Fruit fly (Drosophila melanogaster) whole organism, embryonic: Measurements from ENCODE around the gene rictor.
A peak's percentile ranks its signal among the peaks of the same experiment; 100 is the strongest.

Experiments used
- Abd-B ChIP-seq: fragments of 200-800 bp; sonication (Bioruptor generic); optimal IDR thresholded peaks from 2 replicates; lab custom pipeline; 2018; ENCODE audit warnings: missing biosample characterization, mild to moderate bottlenecking, missing genetic modification characterization, moderate library complexity
- Ada2b ChIP-seq: fragments of 200-800 bp; sonication (Bioruptor generic); IDR thresholded peaks from 2 replicates; pipeline ENCODE4 v1.3.6; 2022; ENCODE audit warnings: missing biosample characterization, missing genetic modification characterization
- Antp ChIP-seq: fragments of 200-800 bp; sonication (Bioruptor generic); optimal IDR thresholded peaks from 3 replicates; lab custom pipeline; 2016; ENCODE audit warnings: missing biosample characterization, missing genetic modification characterization
- CG1024 ChIP-seq: fragments of 200-800 bp; sonication (Bioruptor generic); IDR thresholded peaks from 2 replicates; pipeline ENCODE4 v1.3.6; 2022; ENCODE audit warnings: missing biosample characterization, missing genetic modification characterization
- CG10274 ChIP-seq: fragments of 200-800 bp; sonication (Bioruptor generic); optimal IDR thresholded peaks from 3 replicates; lab custom pipeline; 2017; ENCODE audit warnings: missing biosample characterization, mild to moderate bottlenecking, missing genetic modification characterization
- CG11696 ChIP-seq: fragments of 200-800 bp; sonication (Bioruptor generic); IDR thresholded peaks from 2 replicates; pipeline ENCODE4 v1.3.6; 2022; ENCODE audit warnings: missing biosample characterization, missing genetic modification characterization
- CG12942 ChIP-seq: fragments of 200-800 bp; sonication (Bioruptor generic); optimal IDR thresholded peaks from 3 replicates; lab custom pipeline; 2016; ENCODE audit warnings: missing biosample characterization, missing genetic modification characterization
- CG15514 ChIP-seq: fragments of 200-800 bp; sonication (Bioruptor generic); optimal IDR thresholded peaks from 3 replicates; lab custom pipeline; 2017; ENCODE audit warnings: missing biosample characterization, missing genetic modification characterization, mild to moderate bottlenecking, moderate library complexity, missing genetic modification reagents
- CG16815 ChIP-seq: fragments of 200-800 bp; sonication (Bioruptor generic); optimal IDR thresholded peaks from 3 replicates; lab custom pipeline; 2017; ENCODE audit warnings: missing biosample characterization, mild to moderate bottlenecking, missing genetic modification characterization
- CG16863 ChIP-seq: fragments of 200-800 bp; sonication (Bioruptor generic); optimal IDR thresholded peaks from 3 replicates; lab custom pipeline; 2016; ENCODE audit warnings: missing biosample characterization, missing genetic modification characterization
- CG33557 ChIP-seq: fragments of 200-800 bp; sonication (Bioruptor generic); optimal IDR thresholded peaks from 2 replicates; lab custom pipeline; 2019; ENCODE audit warnings: missing biosample characterization, mild to moderate bottlenecking, missing genetic modification characterization, moderate library complexity
- CG3847 ChIP-seq: fragments of 200-800 bp; sonication (Bioruptor generic); IDR thresholded peaks from 2 replicates; pipeline ENCODE4 v1.3.6; 2022; ENCODE audit warnings: missing biosample characterization, missing genetic modification characterization
- CG4328 ChIP-seq: fragments of 200-800 bp; sonication (Bioruptor generic); optimal IDR thresholded peaks from 3 replicates; lab custom pipeline; 2017; ENCODE audit warnings: missing biosample characterization, missing genetic modification reagents, missing genetic modification characterization
- CG6654 ChIP-seq: fragments of 200-800 bp; sonication (Bioruptor generic); optimal IDR thresholded peaks from 2 replicates; lab custom pipeline; 2017; ENCODE audit warnings: missing biosample characterization, mild to moderate bottlenecking, missing genetic modification characterization
- CG6683 ChIP-seq: fragments of 200-800 bp; sonication (Bioruptor generic); optimal IDR thresholded peaks from 2 replicates; lab custom pipeline; 2017; ENCODE audit warnings: missing biosample characterization, mild to moderate bottlenecking, missing genetic modification characterization, missing genetic modification reagents
- CG8924 ChIP-seq: fragments of 200-800 bp; optimal IDR thresholded peaks from 3 replicates; lab custom pipeline; 2019; ENCODE audit warnings: missing biosample characterization, mild to moderate bottlenecking, missing genetic modification characterization, moderate library complexity
- Camta ChIP-seq: fragments of 200-800 bp; sonication (Bioruptor generic); optimal IDR thresholded peaks from 2 replicates; lab custom pipeline; 2016; ENCODE audit warnings: missing biosample characterization, missing genetic modification characterization
- Dad ChIP-seq: fragments of 200-800 bp; sonication (Bioruptor generic); optimal IDR thresholded peaks from 3 replicates; lab custom pipeline; 2016; ENCODE audit warnings: missing biosample characterization, missing genetic modification characterization
- Dek ChIP-seq: fragments of 200-800 bp; sonication (Bioruptor generic); optimal IDR thresholded peaks from 3 replicates; lab custom pipeline; 2019; ENCODE audit warnings: missing biosample characterization, mild to moderate bottlenecking, missing genetic modification characterization, moderate library complexity
- Dll ChIP-seq: fragments of 200-800 bp; sonication (Bioruptor generic); IDR thresholded peaks from 4 replicates; pipeline ENCODE4 v1.3.6; 2022; ENCODE audit warnings: missing biosample characterization, missing genetic modification characterization; ENCODE audit not compliant: partially characterized antibody
- Dp ChIP-seq: fragments of 200-800 bp; sonication (Bioruptor generic); optimal IDR thresholded peaks from 2 replicates; lab custom pipeline; 2018; ENCODE audit warnings: missing biosample characterization, mild to moderate bottlenecking, missing genetic modification characterization, moderate library complexity
- E2f2 ChIP-seq: fragments of 200-800 bp; sonication (Bioruptor generic); IDR thresholded peaks from 2 replicates; pipeline ENCODE4 v1.3.6; 2022; ENCODE audit warnings: missing biosample characterization, missing genetic modification characterization
- GATAe ChIP-seq: fragments of 200-800 bp; sonication (Bioruptor generic); conservative IDR thresholded peaks from 2 replicates; pipeline ENCODE4 v1.3.6; 2022; ENCODE audit warnings: missing biosample characterization, missing genetic modification characterization
- H2.0 ChIP-seq: fragments of 200-800 bp; sonication (Bioruptor generic); IDR thresholded peaks from 2 replicates; pipeline ENCODE4 v1.3.6; 2022; ENCODE audit warnings: missing biosample characterization, missing genetic modification characterization
- HLH54F ChIP-seq: fragments of 200-800 bp; sonication (Bioruptor generic); optimal IDR thresholded peaks from 3 replicates; lab custom pipeline; 2016; ENCODE audit warnings: missing biosample characterization, missing genetic modification characterization
- Hr3 ChIP-seq: fragments of 200-800 bp; sonication (Bioruptor generic); optimal IDR thresholded peaks from 3 replicates; lab custom pipeline; 2016; ENCODE audit warnings: missing biosample characterization, missing genetic modification characterization
- Hr51 ChIP-seq, 2 experiments: fragments of 200-800 bp; sonication (Bioruptor generic); optimal IDR thresholded peaks; 2 replicates in 1 of 2; 3 replicates in 1 of 2; lab custom pipeline; 2016 to 2018; ENCODE audit warnings: missing biosample characterization in 2 of 2, missing genetic modification characterization in 2 of 2, mild to moderate bottlenecking in 1 of 2, moderate library complexity in 1 of 2
- MBD-R2 ChIP-seq: fragments of 200-800 bp; sonication (Bioruptor generic); IDR thresholded peaks from 2 replicates; pipeline ENCODE4 v1.3.6; 2022; ENCODE audit warnings: missing biosample characterization, missing genetic modification characterization
- Med ChIP-seq: fragments of 200-800 bp; sonication (Bioruptor generic); peaks from one replicate; lab custom pipeline; 2016; ENCODE audit warnings: missing biosample characterization, missing genetic modification characterization, mild to moderate bottlenecking, inconsistent platforms, moderate library complexity
- Meics ChIP-seq: fragments of 200-800 bp; sonication (Bioruptor generic); optimal IDR thresholded peaks from 2 replicates; lab custom pipeline; 2017; ENCODE audit warnings: missing biosample characterization, mild to moderate bottlenecking, missing genetic modification characterization
- Nf-YA ChIP-seq: fragments of 200-800 bp; sonication (Bioruptor generic); IDR thresholded peaks from 2 replicates; pipeline ENCODE4 v1.3.6; 2022; ENCODE audit warnings: missing biosample characterization, missing genetic modification characterization
- Oli ChIP-seq: fragments of 200-800 bp; sonication (Bioruptor generic); optimal IDR thresholded peaks from 2 replicates; lab custom pipeline; 2018; ENCODE audit warnings: missing biosample characterization, mild to moderate bottlenecking, missing genetic modification characterization, moderate library complexity
- PHDP ChIP-seq: fragments of 200-800 bp; sonication (Bioruptor generic); optimal IDR thresholded peaks from 3 replicates; lab custom pipeline; 2018; ENCODE audit warnings: missing biosample characterization, mild to moderate bottlenecking, missing genetic modification characterization, moderate library complexity
- Six4 ChIP-seq: fragments of 200-800 bp; sonication (Bioruptor generic); optimal IDR thresholded peaks from 2 replicates; lab custom pipeline; 2016; ENCODE audit warnings: missing biosample characterization, missing genetic modification characterization
- Sox100B ChIP-seq: fragments of 200-800 bp; sonication (Bioruptor generic); optimal IDR thresholded peaks from 3 replicates; lab custom pipeline; 2018; ENCODE audit warnings: missing biosample characterization, mild to moderate bottlenecking, missing genetic modification characterization
- Vsx1 ChIP-seq: fragments of 200-800 bp; sonication (Bioruptor generic); optimal IDR thresholded peaks from 2 replicates; lab custom pipeline; 2017; ENCODE audit warnings: missing biosample characterization, mild to moderate bottlenecking, missing genetic modification characterization, missing genetic modification reagents
- cad ChIP-seq: fragments of >200 bp; optimal IDR thresholded peaks from 2 replicates; lab custom pipeline; 2017; ENCODE audit warnings: missing biosample characterization, missing genetic modification characterization
- ewg ChIP-seq: fragments of 200-800 bp; sonication (Bioruptor generic); optimal IDR thresholded peaks from 3 replicates; lab custom pipeline; 2017; ENCODE audit warnings: mild to moderate bottlenecking, missing biosample characterization, missing genetic modification reagents, missing genetic modification characterization
- fu2 ChIP-seq: fragments of 200-800 bp; sonication (Bioruptor generic); optimal IDR thresholded peaks from 2 replicates; lab custom pipeline; 2016; ENCODE audit warnings: missing biosample characterization, missing genetic modification characterization
- jing ChIP-seq: fragments of 200-800 bp; sonication (Bioruptor generic); optimal IDR thresholded peaks from 2 replicates; lab custom pipeline; 2018; ENCODE audit warnings: missing biosample characterization, mild to moderate bottlenecking, missing genetic modification characterization
- lmd ChIP-seq: fragments of 200-800 bp; sonication (Bioruptor generic); IDR thresholded peaks from 2 replicates; pipeline ENCODE4 v1.3.6; 2022; ENCODE audit warnings: missing biosample characterization, missing genetic modification characterization
- peb ChIP-seq: fragments of 200-800 bp; sonication (Bioruptor generic); IDR thresholded peaks from 2 replicates; pipeline ENCODE4 v1.3.6; 2022; ENCODE audit warnings: missing biosample characterization, missing genetic modification characterization
- pum ChIP-seq: fragments of 200-800 bp; sonication (Bioruptor generic); optimal IDR thresholded peaks from 2 replicates; lab custom pipeline; 2016; ENCODE audit warnings: missing biosample characterization, missing genetic modification characterization
- rib ChIP-seq: fragments of 200-800 bp; sonication (Bioruptor generic); IDR thresholded peaks from 2 replicates; pipeline ENCODE4 v1.3.6; 2022; ENCODE audit warnings: missing biosample characterization, missing genetic modification characterization
- scrt ChIP-seq: fragments of 200-800 bp; sonication (Bioruptor generic); optimal IDR thresholded peaks from 2 replicates; lab custom pipeline; 2018; ENCODE audit warnings: missing biosample characterization, mild to moderate bottlenecking, missing genetic modification characterization, moderate library complexity
- sna ChIP-seq: fragments of 200-800 bp; sonication (Bioruptor generic); IDR thresholded peaks from 2 replicates; pipeline ENCODE4 v1.3.6; 2022; ENCODE audit warnings: missing biosample characterization, missing genetic modification characterization; ENCODE audit not compliant: partially characterized antibody
- stc ChIP-seq: fragments of 200-800 bp; sonication (Bioruptor generic); IDR thresholded peaks from 2 replicates; pipeline ENCODE4 v1.3.6; 2022; ENCODE audit warnings: missing biosample characterization, missing genetic modification characterization
- toy ChIP-seq: fragments of 200-800 bp; sonication (Bioruptor generic); IDR thresholded peaks from 2 replicates; pipeline ENCODE4 v1.3.6; 2022; ENCODE audit warnings: missing biosample characterization, missing genetic modification characterization
- vfl ChIP-seq: fragments of 200-800 bp; sonication (Bioruptor generic); optimal IDR thresholded peaks from 2 replicates; lab custom pipeline; 2016; ENCODE audit warnings: missing biosample characterization, missing genetic modification characterization
- wek ChIP-seq: fragments of 200-800 bp; sonication (Bioruptor generic); optimal IDR thresholded peaks from 3 replicates; lab custom pipeline; 2018; ENCODE audit warnings: missing biosample characterization, mild to moderate bottlenecking, missing genetic modification characterization, moderate library complexity
- wor ChIP-seq: fragments of 200-800 bp; sonication (Bioruptor generic); IDR thresholded peaks from 2 replicates; pipeline ENCODE4 v1.3.6; 2022; ENCODE audit warnings: missing biosample characterization, missing genetic modification characterization
- zen ChIP-seq: fragments of 200-800 bp; sonication (Bioruptor generic); optimal IDR thresholded peaks from 3 replicates; lab custom pipeline; 2018; ENCODE audit warnings: missing biosample characterization, mild to moderate bottlenecking, missing genetic modification characterization, moderate library complexity

The rictor gene

DNA sequence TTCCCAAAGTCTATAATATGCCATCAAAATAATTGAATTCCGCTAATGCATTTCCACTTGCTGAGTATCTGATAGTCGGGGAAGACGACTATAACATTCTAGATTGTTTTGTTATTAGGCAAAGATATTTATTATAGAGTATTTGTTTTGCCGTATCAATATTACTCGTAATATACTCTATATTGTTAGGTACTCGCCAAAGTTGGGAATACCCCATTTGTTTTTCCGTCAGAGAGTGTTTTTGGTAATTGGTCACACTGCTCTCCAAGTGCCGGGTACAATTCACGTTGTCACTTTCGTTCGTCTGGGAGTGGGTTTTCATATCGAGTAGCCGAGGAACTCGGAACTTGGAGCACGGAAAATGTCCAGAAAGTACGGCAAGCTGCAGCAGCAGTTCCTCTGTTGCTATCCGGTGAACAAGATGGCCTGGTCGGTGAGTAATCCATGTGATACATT, 17.6 kb downstream of the rictor start, which contains the start of gene CG7889 (continued):
- TF ChIP-seq Camta (GFP tag; lab: Kevin White, UChicago) (peak; percentile 31), Dll (GFP tag; lab: Robert Waterston, UW) (no peak), toy (GFP tag; lab: Robert Waterston, UW) (no peak), CG16863 (GFP tag; lab: Kevin White, UChicago) (no peak), Meics (peak; percentile 84), MBD-R2 (GFP tag; lab: Robert Waterston, UW) (peak; percentile 73), HLH54F (GFP tag; lab: Kevin White, UChicago) (no peak), Antp (GFP tag; lab: Kevin White, UChicago) (no peak), Nf-YA (GFP tag; lab: Robert Waterston, UW) (no peak), PHDP (tag; lab: Kevin White, UChicago) (no peak), Ada2b (GFP tag; lab: Robert Waterston, UW) (no peak), E2f2 (GFP tag; lab: Robert Waterston, UW) (no peak; the same call in 1 of the 2 replicates), Six4 (GFP tag; lab: Kevin White, UChicago) (no peak), Hr3 (GFP tag; lab: Kevin White, UChicago) (no peak), Hr51 (GFP tag; optimal IDR thresholded peaks at IDR 0.05; lab: Kevin White, UChicago) (no peak), wek (GFP tag; lab: Kevin White, UChicago) (peak; percentile 89), Dp (GFP tag; lab: Kevin White, UChicago) (no peak), CG8924 (no peak), CG6654 (no peak), stc (GFP tag; lab: Robert Waterston, UW) (no peak), lmd (peak; percentile 17; the same call in 1 of the 2 replicates), Vsx1 (GFP tag; lab: Kevin White, UChicago) (no peak), Sox100B (GFP tag; lab: Kevin White, UChicago) (peak; percentile 34), zen (tag; lab: Kevin White, UChicago) (peak; percentile 13), CG3847 (no peak), H2.0 (no peak), CG11696 (GFP tag; lab: Robert Waterston, UW) (no peak), CG16815 (GFP tag; lab: Kevin White, UChicago) (no peak), rib (GFP tag; lab: Robert Waterston, UW) (no peak), CG12942 (GFP tag; lab: Kevin White, UChicago) (no peak), vfl (no peak), Oli (no peak), wor (GFP tag; lab: Robert Waterston, UW) (no peak), GATAe (no peak), peb (GFP tag; lab: Robert Waterston, UW) (no peak), scrt (GFP tag; lab: Kevin White, UChicago) (peak; percentile 43), CG10274 (GFP tag; lab: Kevin White, UChicago) (no peak), CG6683 (no peak), CG1024 (GFP tag; lab: Robert Waterston, UW) (no peak; the same call in 1 of the 2 replicates), Med (GFP tag; lab: Kevin White, UChicago) (peak; percentile 81), sna (GFP tag; lab: Robert Waterston, UW) (no peak), Dek (tag; lab: Kevin White, UChicago) (no peak), Dad (no peak), CG33557 (GFP tag; lab: Kevin White, UChicago) (no peak), cad (GFP tag; lab: Kevin White, UChicago) (no peak), jing (GFP tag; lab: Kevin White, UChicago) (no peak), fu2 (no peak), CG15514 (GFP tag; lab: Kevin White, UChicago) (peak; percentile 15), pum (GFP tag; lab: Kevin White, UChicago) (no peak), CG4328 (no peak), Abd-B (GFP tag; lab: Kevin White, UChicago) (peak; percentile 2), ewg (GFP tag; lab: Kevin White, UChicago) (no peak)
